Worm (Caenorhabditis elegans) whole organism, L4/young adult: Measurements from ENCODE around the gene F22F4.9.

Source experiments
- W03F9.2 ChIP-seq: fragments of 150-350 bp; optimal IDR thresholded peaks from 2 replicates; lab custom pipeline; 2014; ENCODE audit warnings: missing biosample characterization, missing genetic modification characterization
- him-1 ChIP-seq: sonication (generic microtip); optimal IDR thresholded peaks from 2 replicates; lab custom pipeline; 2016; ENCODE audit warnings: missing genotype, missing genetic modification reagents, missing genetic modification characterization, missing compliant biosample characterization

- no peak for TF ChIP-seq him-1 (tag; lab: Kevin White, UChicago)
- TF ChIP-seq W03F9.2 (tag; lab: Kevin White, UChicago), result no peak
Measured at ce11 chrX:5948769-5949168, 50.5 kb downstream of the F22F4.9 start, which contains the start of gene mig-23.
